Fruit fly (Drosophila melanogaster): Measurements from ENCODE around the gene mRpL21.

The mRpL21 gene

DNA sequence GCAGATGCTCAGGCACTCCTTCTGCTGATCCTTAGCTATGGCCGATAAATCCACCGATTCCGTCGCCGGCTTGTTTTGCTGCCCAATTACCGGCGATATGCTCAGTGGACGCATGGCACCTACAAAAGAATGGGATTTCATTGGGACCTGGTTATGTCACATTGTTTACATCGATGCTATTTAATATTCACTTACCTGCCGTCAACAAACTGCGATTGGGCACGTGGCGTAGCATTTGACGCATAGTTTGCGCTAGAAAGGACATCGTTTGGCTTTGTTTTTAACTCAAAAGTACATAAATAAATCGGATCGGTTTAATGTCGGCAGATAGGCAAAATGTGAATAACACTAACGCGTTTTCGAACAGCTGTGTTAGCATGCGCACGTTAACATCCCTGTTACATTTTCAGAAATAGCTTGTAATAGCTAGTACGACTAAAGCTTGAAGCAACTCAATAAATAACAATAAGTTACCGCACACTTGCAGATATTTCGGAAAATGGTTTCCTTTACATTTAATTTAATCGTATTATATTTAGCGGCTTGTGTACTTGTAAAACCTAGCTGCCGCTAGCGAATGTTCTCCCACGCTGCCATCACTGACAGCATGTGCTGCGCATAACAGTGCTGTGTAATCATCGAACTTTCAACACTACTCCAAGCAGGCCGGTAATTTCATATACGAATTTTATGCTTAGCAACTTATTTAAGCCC lies at the start of gene mRpL21, which contains the start of gene rept (continued):
- TF ChIP-seq CG14014 (GFP tag; IDR thresholded peaks at IDR 0.05) (peak; percentile 56), CG2712 (tag; optimal IDR thresholded peaks at IDR 0.05) (peak; percentile 35), CG11398 (GFP tag; optimal IDR thresholded peaks at IDR 0.05) (peak; percentile 16), crc (GFP tag; optimal IDR thresholded peaks at IDR 0.05) (no peak), CG16863 (GFP tag; optimal IDR thresholded peaks at IDR 0.05) (peak; percentile 17), CG10366 (GFP tag; IDR thresholded peaks at IDR 0.05) (peak; percentile 39; the same call in 1 of the 2 replicates), ssp (GFP tag; IDR thresholded peaks at IDR 0.05) (no peak), CG18599 (GFP tag; optimal IDR thresholded peaks at IDR 0.05) (peak; percentile 59), ken (GFP tag; IDR thresholded peaks at IDR 0.05) (peak; percentile 54; the same call in 1 of the 3 replicates), fd64A (GFP tag; optimal IDR thresholded peaks at IDR 0.05) (no peak), az2 (GFP tag; optimal IDR thresholded peaks at IDR 0.05) (peak; percentile 51), CoRest (tag; optimal IDR thresholded peaks at IDR 0.05) (peak; percentile 57), pzg (GFP tag; optimal IDR thresholded peaks at IDR 0.05) (peak; percentile 70), CG10462 (GFP tag; optimal IDR thresholded peaks at IDR 0.05) (peak; percentile 53), pum (GFP tag; optimal IDR thresholded peaks at IDR 0.05) (peak; percentile 22), gro (GFP tag; optimal IDR thresholded peaks at IDR 0.05) (peak; percentile 58), Lpt (GFP tag; optimal IDR thresholded peaks at IDR 0.05) (no peak), CG12299 (tag; optimal IDR thresholded peaks at IDR 0.05) (peak; percentile 33), CG12155 (GFP tag; optimal IDR thresholded peaks at IDR 0.05) (peak; percentile 54), grau (tag; optimal IDR thresholded peaks at IDR 0.05) (peak; percentile 63), Scr (GFP tag; IDR thresholded peaks at IDR 0.05; ENCODE audit: partially characterized antibody) (no peak), nerfin-1 (tag; optimal IDR thresholded peaks at IDR 0.05) (peak; percentile 36), Rfx (GFP tag; IDR thresholded peaks at IDR 0.05) (peak; percentile 77), NFAT (GFP tag; IDR thresholded peaks at IDR 0.05) (peak; percentile 43), CG4707 (GFP tag; optimal IDR thresholded peaks at IDR 0.05) (no peak), eve (GFP tag; optimal IDR thresholded peaks at IDR 0.05) (no peak), wdn (GFP tag; IDR thresholded peaks at IDR 0.05) (peak; percentile 16; the same call in 1 of the 2 replicates), zen2 (GFP tag; IDR thresholded peaks at IDR 0.05; ENCODE audit: partially characterized antibody) (no peak), cwo (GFP tag; optimal IDR thresholded peaks at IDR 0.05) (peak; percentile 45), CG11695 (GFP tag; IDR thresholded peaks at IDR 0.05) (no peak), phol (tag; optimal IDR thresholded peaks at IDR 0.05) (peak; percentile 57), trem (tag; optimal IDR thresholded peaks at IDR 0.05) (peak; percentile 53), CG17568 (GFP tag; optimal IDR thresholded peaks at IDR 0.05) (peak; percentile 50), eyg (GFP tag; optimal IDR thresholded peaks at IDR 0.05) (no peak), ci (GFP tag; IDR thresholded peaks at IDR 0.05) (peak; percentile 47; the same call in 1 of the 3 replicates), CG11696 (GFP tag; IDR thresholded peaks at IDR 0.05) (no peak), CG6791 (GFP tag; IDR thresholded peaks at IDR 0.05; ENCODE audit: partially characterized antibody) (no peak), CG13424 (tag; optimal IDR thresholded peaks at IDR 0.05) (peak; percentile 43), Usf (GFP tag; optimal IDR thresholded peaks at IDR 0.05) (no peak), CG16815 (GFP tag; optimal IDR thresholded peaks at IDR 0.05) (peak; percentile 6), CG31224 (GFP tag; IDR thresholded peaks at IDR 0.05) (peak; percentile 34; the same call in 1 of the 2 replicates), Ptx1 (GFP tag; IDR thresholded peaks at IDR 0.05) (peak; percentile 42; the same call in 1 of the 2 replicates), chinmo (GFP tag; IDR thresholded peaks at IDR 0.05; ENCODE audit: partially characterized antibody) (no peak), gfzf (GFP tag; optimal IDR thresholded peaks at IDR 0.05) (peak; percentile 69), CG18011 (GFP tag; optimal IDR thresholded peaks at IDR 0.05) (peak; percentile 37), br (optimal IDR thresholded peaks at IDR 0.05) (no peak), Dek (tag; optimal IDR thresholded peaks at IDR 0.05) (peak; percentile 11), CG16779 (GFP tag; IDR thresholded peaks at IDR 0.05) (peak; percentile 41; the same call in 1 of the 2 replicates), HHEX (GFP tag; optimal IDR thresholded peaks at IDR 0.05) (peak; percentile 15)
